Fruit fly (Drosophila melanogaster): ENCODE results near the gene Atg8a.

DNA sequence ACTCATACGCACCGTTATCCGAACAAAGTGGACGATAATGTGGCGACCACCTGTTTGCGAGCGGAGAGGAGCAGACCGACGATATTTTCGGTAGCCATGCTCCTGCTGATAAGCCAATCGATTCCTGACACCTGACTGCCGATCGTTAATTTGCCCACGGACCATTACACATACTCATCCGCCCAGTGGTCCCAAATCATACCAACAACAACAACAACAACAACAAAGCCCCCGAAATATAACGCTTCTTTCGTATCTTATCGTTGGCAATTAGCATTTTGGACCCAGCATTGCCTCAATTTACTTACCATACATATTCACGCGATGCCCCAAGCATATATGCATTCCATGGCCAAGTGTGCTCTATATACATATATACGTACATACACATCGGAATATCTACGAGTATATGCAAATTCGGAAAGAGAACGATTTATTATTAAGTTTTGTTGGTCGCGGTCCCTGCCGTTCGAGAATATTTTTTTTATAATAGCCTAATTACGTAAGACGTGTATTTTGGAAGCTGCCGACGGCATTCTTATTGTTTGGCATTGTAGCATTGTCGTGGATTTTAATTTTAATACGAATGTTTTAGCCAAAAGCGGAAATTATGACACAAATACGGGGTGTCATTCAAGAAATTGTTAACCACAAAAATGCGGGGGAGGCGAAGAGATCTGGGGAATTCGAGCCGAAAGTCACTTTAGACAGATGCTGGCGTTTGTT is 7.0 kb upstream of the Atg8a start:
- TF ChIP-seq CG8478 (optimal IDR thresholded peaks at IDR 0.05) (no peak), CTCF (optimal IDR thresholded peaks at IDR 0.05) (no peak)
